Worm (Caenorhabditis elegans): Measurements from ENCODE around the gene kvs-2.

ce11 chrV:10672601-10673000, 36.8 kb downstream of the kvs-2 start:
- TF ChIP-seq F13C5.2 (tag; optimal IDR thresholded peaks at IDR 0.05): no peak
- TF ChIP-seq ama-1 (optimal IDR thresholded peaks at IDR 0.05): no peak
- TF ChIP-seq hnd-1 (tag; optimal IDR thresholded peaks at IDR 0.05): no peak
- TF ChIP-seq aly-1 (tag; optimal IDR thresholded peaks at IDR 0.05): no peak
- no peak for TF ChIP-seq B0310.2 (tag; optimal IDR thresholded peaks at IDR 0.05)
- no peak for TF ChIP-seq ceh-13 (GFP tag; optimal IDR thresholded peaks at IDR 0.05)
- TF ChIP-seq flt-1 (GFP tag; IDR thresholded peaks at IDR 0.05): no peak
- no peak for TF ChIP-seq hmg-4 (GFP tag; optimal IDR thresholded peaks at IDR 0.05)
- TF ChIP-seq ets-7 (tag; optimal IDR thresholded peaks at IDR 0.05): no peak
- TF ChIP-seq scrt-1 (GFP tag; IDR thresholded peaks at IDR 0.05): no peak
- TF ChIP-seq sea-1 (GFP tag; conservative IDR thresholded peaks at IDR 0.05): no peak
- no peak for TF ChIP-seq ceh-36 (tag; optimal IDR thresholded peaks at IDR 0.05)
- no peak for TF ChIP-seq tbx-37 (GFP tag; conservative IDR thresholded peaks at IDR 0.05)
- no peak for TF ChIP-seq hmbx-1 (tag; optimal IDR thresholded peaks at IDR 0.05)

Data from whole organism, early embryonic.